1 fruit fly cellular context compared by ENCODE assay signal in the genomic region with DNA sequence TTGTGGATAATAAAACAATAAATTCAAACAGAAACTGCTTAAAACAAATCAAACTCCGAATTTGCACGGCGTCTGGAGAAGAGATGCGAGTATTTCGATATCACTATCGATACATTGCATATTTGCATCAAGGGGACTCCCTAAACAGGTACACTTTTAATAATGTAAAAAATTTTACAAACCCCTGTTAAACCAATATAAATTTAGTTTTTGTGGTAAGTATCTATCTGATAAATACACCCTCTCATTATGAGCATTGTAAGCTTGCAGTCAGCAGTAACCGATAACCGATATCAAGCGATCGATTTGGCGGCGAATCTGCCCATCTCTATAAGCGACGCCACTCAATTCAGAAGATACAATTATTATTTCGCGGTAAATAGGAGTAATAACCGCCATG.
TF ChIP-seq lines count a peak whose summit lies in the region.

Bub3 (minus strand) TSS at position 89 of the 400 bp plus-strand sequence.
Cap-D2 (plus strand) TSS at position 319 of the 400 bp plus-strand sequence.

TF ChIP-seq in whole organism, embryonic, 481 proteins besides CTCF, POLR2A, EP300 and RAD21 (continued from another document and continues in another):
- no peak for TF ChIP-seq Nf-YA (GFP tag; IDR thresholded peaks at IDR 0.05; lab: Robert Waterston, UW)
- TF ChIP-seq CG14050 (GFP tag; IDR thresholded peaks at IDR 0.05; lab: Robert Waterston, UW), result peak; percentile 70
- TF ChIP-seq Bgb (GFP tag; IDR thresholded peaks at IDR 0.05; lab: Robert Waterston, UW; ENCODE audit: partially characterized antibody), result peak; percentile 59
- TF ChIP-seq eve (GFP tag; optimal IDR thresholded peaks at IDR 0.05; lab: Kevin White, UChicago), result no peak
- TF ChIP-seq B-H2 (GFP tag; optimal IDR thresholded peaks at IDR 0.05; lab: Kevin White, UChicago), result no peak
- no peak for TF ChIP-seq D19B (GFP tag; optimal IDR thresholded peaks at IDR 0.05; lab: Kevin White, UChicago)
- peak; percentile 69 to 70 for TF ChIP-seq Pdp1 (GFP tag; optimal IDR thresholded peaks at IDR 0.05; lab: Kevin White, UChicago)
- TF ChIP-seq pan (optimal IDR thresholded peaks at IDR 0.05; lab: Kevin White, UChicago), result no peak
- peak in 1 of 2 experiments; percentile 63 for TF ChIP-seq pan (GFP tag; optimal IDR thresholded peaks at IDR 0.05 in 1 of 2, IDR thresholded peaks at IDR 0.05 in 1 of 2)
- TF ChIP-seq Chrac-16 (GFP tag; optimal IDR thresholded peaks at IDR 0.05; lab: Kevin White, UChicago), result peak; percentile 74
- peak; percentile 4 for TF ChIP-seq Sry-β (GFP tag; optimal IDR thresholded peaks at IDR 0.05; lab: Kevin White, UChicago)
- peak; percentile 60 for TF ChIP-seq maf-S (GFP tag; optimal IDR thresholded peaks at IDR 0.05; lab: Kevin White, UChicago)
- TF ChIP-seq CG43689 (GFP tag; IDR thresholded peaks at IDR 0.05; lab: Robert Waterston, UW), result no peak
- peak; percentile 85 for TF ChIP-seq hbn (GFP tag; IDR thresholded peaks at IDR 0.05; lab: Robert Waterston, UW; ENCODE audit: partially characterized antibody)
- TF ChIP-seq CG13894 (tag; optimal IDR thresholded peaks at IDR 0.05; lab: Kevin White, UChicago), result no peak
- no peak for TF ChIP-seq ttk (GFP tag; IDR thresholded peaks at IDR 0.05; lab: Robert Waterston, UW)
- no peak for TF ChIP-seq CG10274 (GFP tag; optimal IDR thresholded peaks at IDR 0.05; lab: Kevin White, UChicago)
- no peak for TF ChIP-seq GATAe (GFP tag; conservative IDR thresholded peaks at IDR 0.05; lab: Robert Waterston, UW)
- no peak for TF ChIP-seq ftz-f1 (GFP tag; optimal IDR thresholded peaks at IDR 0.05; lab: Kevin White, UChicago)
- peak; percentile 52; the same call in 1 of the 2 replicates for TF ChIP-seq vvl (GFP tag; IDR thresholded peaks at IDR 0.05; lab: Robert Waterston, UW)
- no peak for TF ChIP-seq C15 (GFP tag; IDR thresholded peaks at IDR 0.05; lab: Robert Waterston, UW)
- peak; percentile 97 for TF ChIP-seq Ets65A (GFP tag; lab: Kevin White, UChicago)
- peak; percentile 16 for TF ChIP-seq CG17186 (GFP tag; optimal IDR thresholded peaks at IDR 0.05; lab: Kevin White, UChicago)
- peak; percentile 83 for TF ChIP-seq lilli (GFP tag; optimal IDR thresholded peaks at IDR 0.05; lab: Kevin White, UChicago)
- TF ChIP-seq Antp (GFP tag; optimal IDR thresholded peaks at IDR 0.05; lab: Kevin White, UChicago), result peak; percentile 71
- no peak for TF ChIP-seq salm (tag; optimal IDR thresholded peaks at IDR 0.05; lab: Kevin White, UChicago)
- TF ChIP-seq CG15601 (tag; optimal IDR thresholded peaks at IDR 0.05; lab: Kevin White, UChicago), result peak; percentile 50
- peak; percentile 60 for TF ChIP-seq Fer3 (tag; optimal IDR thresholded peaks at IDR 0.05; lab: Kevin White, UChicago)
- peak; percentile 59 for TF ChIP-seq Lhr (GFP tag; optimal IDR thresholded peaks at IDR 0.05; lab: Kevin White, UChicago)
- peak; percentile 71 for TF ChIP-seq CG4617 (GFP tag; optimal IDR thresholded peaks at IDR 0.05; lab: Kevin White, UChicago; ENCODE audit: borderline replicate concordance)
- peak; percentile 84 for TF ChIP-seq CG2120 (GFP tag; optimal IDR thresholded peaks at IDR 0.05; lab: Kevin White, UChicago)
- peak; percentile 79 for TF ChIP-seq CG14014 (GFP tag; IDR thresholded peaks at IDR 0.05; lab: Robert Waterston, UW)
- peak; percentile 43; the same call in 1 of the 2 replicates for TF ChIP-seq CG8765 (GFP tag; IDR thresholded peaks at IDR 0.05; lab: Robert Waterston, UW)
- TF ChIP-seq Oli (tag; optimal IDR thresholded peaks at IDR 0.05; lab: Kevin White, UChicago), result peak; percentile 43
- peak; percentile 62 for TF ChIP-seq CG1647 (GFP tag; optimal IDR thresholded peaks at IDR 0.05; lab: Kevin White, UChicago)
- peak; percentile 46 for TF ChIP-seq CG5245 (GFP tag; optimal IDR thresholded peaks at IDR 0.05; lab: Kevin White, UChicago)
- no peak for TF ChIP-seq sima (GFP tag; optimal IDR thresholded peaks at IDR 0.05; lab: Kevin White, UChicago)
- TF ChIP-seq Hmr (GFP tag; optimal IDR thresholded peaks at IDR 0.05; lab: Kevin White, UChicago), result peak; percentile 60
- TF ChIP-seq gsb-n (tag; optimal IDR thresholded peaks at IDR 0.05; lab: Kevin White, UChicago), result no peak
- TF ChIP-seq CG7928 (GFP tag; optimal IDR thresholded peaks at IDR 0.05; lab: Kevin White, UChicago), result peak; percentile 14
- no peak for TF ChIP-seq CG3281 (GFP tag; optimal IDR thresholded peaks at IDR 0.05; lab: Kevin White, UChicago)
- TF ChIP-seq Elba2 (GFP tag; optimal IDR thresholded peaks at IDR 0.05; lab: Kevin White, UChicago), result peak; percentile 47
- TF ChIP-seq CG17359 (tag; optimal IDR thresholded peaks at IDR 0.05; lab: Kevin White, UChicago), result no peak
- TF ChIP-seq dm (GFP tag; optimal IDR thresholded peaks at IDR 0.05; lab: Kevin White, UChicago), result peak; percentile 37
- TF ChIP-seq CG12071 (GFP tag; optimal IDR thresholded peaks at IDR 0.05; lab: Kevin White, UChicago), result no peak
- TF ChIP-seq so (GFP tag; IDR thresholded peaks at IDR 0.05; lab: Robert Waterston, UW), result no peak
- TF ChIP-seq CG6654 (GFP tag; optimal IDR thresholded peaks at IDR 0.05; lab: Kevin White, UChicago), result peak; percentile 12
- peak; percentile 78 for TF ChIP-seq zen (tag; optimal IDR thresholded peaks at IDR 0.05; lab: Kevin White, UChicago)
- TF ChIP-seq br (optimal IDR thresholded peaks at IDR 0.05; lab: Kevin White, UChicago), result no peak
- TF ChIP-seq CG5180 (GFP tag; optimal IDR thresholded peaks at IDR 0.05; lab: Kevin White, UChicago), result no peak
- TF ChIP-seq sqz (GFP tag; optimal IDR thresholded peaks at IDR 0.05; lab: Kevin White, UChicago), result no peak
- TF ChIP-seq CG34422 (GFP tag; IDR thresholded peaks at IDR 0.05; lab: Robert Waterston, UW), result peak; percentile 77
- no peak for TF ChIP-seq gt (GFP tag; IDR thresholded peaks at IDR 0.05; lab: Robert Waterston, UW)
- peak; percentile 80 for TF ChIP-seq CG14710 (tag; optimal IDR thresholded peaks at IDR 0.05; lab: Kevin White, UChicago)
- TF ChIP-seq kay (GFP tag; optimal IDR thresholded peaks at IDR 0.05; lab: Kevin White, UChicago), result no peak
- no peak for TF ChIP-seq HLHmδ (GFP tag; optimal IDR thresholded peaks at IDR 0.05; lab: Kevin White, UChicago)
- peak; percentile 77 for TF ChIP-seq CG13424 (tag; optimal IDR thresholded peaks at IDR 0.05; lab: Kevin White, UChicago)
- 0 out of 2 replicates have a peak, but pooled peaks have one; percentile 8 for TF ChIP-seq CG11085 (GFP tag; IDR thresholded peaks at IDR 0.05; lab: Robert Waterston, UW)
- TF ChIP-seq tio (GFP tag; optimal IDR thresholded peaks at IDR 0.05; lab: Kevin White, UChicago), result no peak
- peak; percentile 26 for TF ChIP-seq CG3407 (GFP tag; optimal IDR thresholded peaks at IDR 0.05; lab: Kevin White, UChicago)
- peak; percentile 83 for TF ChIP-seq Ets97D (GFP tag; optimal IDR thresholded peaks at IDR 0.05; lab: Kevin White, UChicago)
- TF ChIP-seq chinmo (GFP tag; IDR thresholded peaks at IDR 0.05; lab: Robert Waterston, UW; ENCODE audit: partially characterized antibody), result no peak
- peak; percentile 25 for TF ChIP-seq tup (GFP tag; optimal IDR thresholded peaks at IDR 0.05; lab: Kevin White, UChicago)
- TF ChIP-seq Mad (GFP tag; optimal IDR thresholded peaks at IDR 0.05; lab: Kevin White, UChicago), result peak; percentile 61
- TF ChIP-seq ac (GFP tag; optimal IDR thresholded peaks at IDR 0.05; lab: Kevin White, UChicago), result no peak
- peak; percentile 33; the same call in 1 of the 2 replicates for TF ChIP-seq CG31224 (GFP tag; IDR thresholded peaks at IDR 0.05; lab: Robert Waterston, UW)
- TF ChIP-seq pnt (GFP tag; optimal IDR thresholded peaks at IDR 0.05; lab: Kevin White, UChicago), result peak; percentile 67
- no peak for TF ChIP-seq D (optimal IDR thresholded peaks at IDR 0.05; lab: Kevin White, UChicago)
- TF ChIP-seq D (GFP tag; optimal IDR thresholded peaks at IDR 0.05; lab: Kevin White, UChicago), result peak; percentile 51
- no peak for TF ChIP-seq cg (GFP tag; optimal IDR thresholded peaks at IDR 0.05; lab: Kevin White, UChicago)
- TF ChIP-seq Dfd (GFP tag; optimal IDR thresholded peaks at IDR 0.05; lab: Kevin White, UChicago), result no peak
- TF ChIP-seq bbx (GFP tag; IDR thresholded peaks at IDR 0.05; lab: Robert Waterston, UW; ENCODE audit: partially characterized antibody), result peak; percentile 74
- peak; percentile 57 for TF ChIP-seq CG7372 (GFP tag; IDR thresholded peaks at IDR 0.05; lab: Robert Waterston, UW)
- peak; percentile 63 for TF ChIP-seq Blimp-1 (GFP tag; optimal IDR thresholded peaks at IDR 0.05; lab: Kevin White, UChicago)
- TF ChIP-seq sisA (GFP tag; IDR thresholded peaks at IDR 0.05; lab: Robert Waterston, UW), result peak; percentile 71
- no peak for TF ChIP-seq Usf (GFP tag; optimal IDR thresholded peaks at IDR 0.05; lab: Kevin White, UChicago)
- 0 out of 2 replicates have a peak, but pooled peaks have one; percentile 21 for TF ChIP-seq CG11247 (GFP tag; IDR thresholded peaks at IDR 0.05; lab: Robert Waterston, UW)
- TF ChIP-seq Eip74EF (GFP tag; optimal IDR thresholded peaks at IDR 0.05; lab: Kevin White, UChicago), result no peak
- TF ChIP-seq danr (GFP tag; IDR thresholded peaks at IDR 0.05; lab: Robert Waterston, UW), result 0 out of 2 replicates have a peak, but pooled peaks have one; percentile 12
- peak; percentile 35 for TF ChIP-seq CG10462 (GFP tag; optimal IDR thresholded peaks at IDR 0.05; lab: Kevin White, UChicago)
- peak; percentile 56 for TF ChIP-seq crc (GFP tag; optimal IDR thresholded peaks at IDR 0.05; lab: Kevin White, UChicago)
- TF ChIP-seq CG1603 (tag; optimal IDR thresholded peaks at IDR 0.05; lab: Kevin White, UChicago), result peak; percentile 80
- no peak for TF ChIP-seq CG5953 (GFP tag; IDR thresholded peaks at IDR 0.05; lab: Robert Waterston, UW)
- TF ChIP-seq ssp (GFP tag; IDR thresholded peaks at IDR 0.05; lab: Robert Waterston, UW), result 0 out of 2 replicates have a peak, but pooled peaks have one; percentile 25
- no peak for TF ChIP-seq Asciz (GFP tag; optimal IDR thresholded peaks at IDR 0.05; lab: Kevin White, UChicago)
- TF ChIP-seq phol (tag; optimal IDR thresholded peaks at IDR 0.05; lab: Kevin White, UChicago), result peak; percentile 83
- peak; percentile 27; the same call in 1 of the 2 replicates for TF ChIP-seq stc (GFP tag; IDR thresholded peaks at IDR 0.05; lab: Robert Waterston, UW)
- no peak for TF ChIP-seq Nf-YC (tag; optimal IDR thresholded peaks at IDR 0.05; lab: Kevin White, UChicago)
- peak; percentile 68; the same call in 1 of the 2 replicates for TF ChIP-seq chm (GFP tag; IDR thresholded peaks at IDR 0.05; lab: Robert Waterston, UW)
- no peak for TF ChIP-seq Awh (GFP tag; IDR thresholded peaks at IDR 0.05; lab: Robert Waterston, UW)
- no peak; the same call in 1 of the 2 replicates for TF ChIP-seq peb (GFP tag; IDR thresholded peaks at IDR 0.05; lab: Robert Waterston, UW)
- peak in 1 of 2 experiments; percentile 70 for TF ChIP-seq Hr51 (GFP tag; optimal IDR thresholded peaks at IDR 0.05; lab: Kevin White, UChicago)
- TF ChIP-seq Lpt (GFP tag; optimal IDR thresholded peaks at IDR 0.05; lab: Kevin White, UChicago), result no peak
- TF ChIP-seq tgo (GFP tag; IDR thresholded peaks at IDR 0.05; lab: Robert Waterston, UW), result peak; percentile 57; the same call in 2 of the 3 replicates
- no peak for TF ChIP-seq dmrt99B (tag; optimal IDR thresholded peaks at IDR 0.05; lab: Kevin White, UChicago)
- TF ChIP-seq tap (tag; optimal IDR thresholded peaks at IDR 0.05; lab: Kevin White, UChicago), result peak; percentile 43
- peak; percentile 39 for TF ChIP-seq CG7271 (tag; optimal IDR thresholded peaks at IDR 0.05; lab: Kevin White, UChicago)
- no peak; the same call in 1 of the 2 replicates for TF ChIP-seq Drgx (GFP tag; IDR thresholded peaks at IDR 0.05; lab: Robert Waterston, UW)
- peak; percentile 22 for TF ChIP-seq Hand (GFP tag; optimal IDR thresholded peaks at IDR 0.05; lab: Kevin White, UChicago)
- peak; percentile 78 for TF ChIP-seq btn (GFP tag; optimal IDR thresholded peaks at IDR 0.05; lab: Kevin White, UChicago)
- TF ChIP-seq p53 (GFP tag; optimal IDR thresholded peaks at IDR 0.05; lab: Kevin White, UChicago), result peak; percentile 33
- TF ChIP-seq CG4820 (GFP tag; optimal IDR thresholded peaks at IDR 0.05; lab: Kevin White, UChicago), result peak; percentile 77
- peak; percentile 78 for TF ChIP-seq Max (GFP tag; optimal IDR thresholded peaks at IDR 0.05; lab: Kevin White, UChicago)
- TF ChIP-seq CG12299 (tag; optimal IDR thresholded peaks at IDR 0.05; lab: Kevin White, UChicago), result peak; percentile 51
- TF ChIP-seq CG16863 (GFP tag; optimal IDR thresholded peaks at IDR 0.05; lab: Kevin White, UChicago), result peak; percentile 66
- peak; percentile 88 for TF ChIP-seq CG8290 (GFP tag; optimal IDR thresholded peaks at IDR 0.05; lab: Kevin White, UChicago)
- TF ChIP-seq CG8290 (tag; optimal IDR thresholded peaks at IDR 0.05; lab: Kevin White, UChicago), result peak in 1 of 2 experiments; percentile 27
- TF ChIP-seq H15 (GFP tag; IDR thresholded peaks at IDR 0.05; lab: Robert Waterston, UW), result no peak
- TF ChIP-seq Adf1 (GFP tag; IDR thresholded peaks at IDR 0.05; lab: Robert Waterston, UW), result peak; percentile 25; the same call in 1 of the 2 replicates
- TF ChIP-seq bowl (GFP tag; IDR thresholded peaks at IDR 0.05; lab: Robert Waterston, UW), result peak; percentile 40; the same call in 1 of the 2 replicates
- peak; percentile 38 for TF ChIP-seq Mes4 (GFP tag; optimal IDR thresholded peaks at IDR 0.05; lab: Kevin White, UChicago)
- no peak for TF ChIP-seq croc (GFP tag; conservative IDR thresholded peaks at IDR 0.05; lab: Robert Waterston, UW)
- peak; percentile 73 for TF ChIP-seq CG10654 (GFP tag; optimal IDR thresholded peaks at IDR 0.05; lab: Kevin White, UChicago)
- TF ChIP-seq CG13296 (GFP tag; optimal IDR thresholded peaks at IDR 0.05; lab: Kevin White, UChicago), result no peak
- peak; percentile 76 for TF ChIP-seq CG2116 (GFP tag; optimal IDR thresholded peaks at IDR 0.05; lab: Kevin White, UChicago)
- TF ChIP-seq Meics (GFP tag; optimal IDR thresholded peaks at IDR 0.05; lab: Kevin White, UChicago), result peak; percentile 65
- TF ChIP-seq disco-r (GFP tag; optimal IDR thresholded peaks at IDR 0.05; lab: Kevin White, UChicago), result no peak
- TF ChIP-seq CG8089 (GFP tag; optimal IDR thresholded peaks at IDR 0.05; lab: Kevin White, UChicago), result peak; percentile 73
- TF ChIP-seq row (GFP tag; IDR thresholded peaks at IDR 0.05; lab: Robert Waterston, UW), result peak; percentile 91
- TF ChIP-seq CG8478 (optimal IDR thresholded peaks at IDR 0.05; lab: Kevin White, UChicago), result no peak
- no peak for TF ChIP-seq nau (GFP tag; optimal IDR thresholded peaks at IDR 0.05; lab: Kevin White, UChicago)
- no peak for TF ChIP-seq ab (GFP tag; optimal IDR thresholded peaks at IDR 0.05; lab: Kevin White, UChicago)
- TF ChIP-seq unc-4 (GFP tag; IDR thresholded peaks at IDR 0.05; lab: Robert Waterston, UW; ENCODE audit: partially characterized antibody), result peak; percentile 84
- peak; percentile 85 for TF ChIP-seq Hsf (GFP tag; optimal IDR thresholded peaks at IDR 0.05; lab: Kevin White, UChicago)
- TF ChIP-seq Aef1 (GFP tag; IDR thresholded peaks at IDR 0.05; lab: Robert Waterston, UW), result peak; percentile 76
